Fruit fly (Drosophila melanogaster) whole organism, embryonic: ENCODE data around the gene arm.

Source experiments
- Ada2b ChIP-seq: fragments of 200-800 bp; sonication (Bioruptor generic); IDR thresholded peaks from 2 replicates; pipeline ENCODE4 v1.3.6; 2022; ENCODE audit warnings: missing biosample characterization, missing genetic modification characterization
- Asciz ChIP-seq: fragments of 200-800 bp; sonication (Bioruptor generic); optimal IDR thresholded peaks from 2 replicates; lab custom pipeline; 2017; ENCODE audit warnings: missing biosample characterization, mild to moderate bottlenecking, missing genetic modification characterization, missing genetic modification reagents
- Atf6 ChIP-seq: fragments of 200-800 bp; sonication (Bioruptor generic); IDR thresholded peaks from 2 replicates; pipeline ENCODE4 v1.3.6; 2022; ENCODE audit warnings: missing biosample characterization, missing genetic modification characterization
- Bgb ChIP-seq: fragments of 200-800 bp; sonication (Bioruptor generic); IDR thresholded peaks from 2 replicates; pipeline ENCODE4 v1.3.6; 2022; ENCODE audit warnings: missing biosample characterization, missing genetic modification characterization; ENCODE audit not compliant: partially characterized antibody
- Blimp-1 ChIP-seq: fragments of 200-800 bp; sonication (Bioruptor generic); optimal IDR thresholded peaks from 3 replicates; lab custom pipeline; 2018; ENCODE audit warnings: missing biosample characterization, missing genetic modification characterization, mild to moderate bottlenecking, moderate library complexity, missing genetic modification reagents
- CG1024 ChIP-seq: fragments of 200-800 bp; sonication (Bioruptor generic); IDR thresholded peaks from 2 replicates; pipeline ENCODE4 v1.3.6; 2022; ENCODE audit warnings: missing biosample characterization, missing genetic modification characterization
- CG11456 ChIP-seq: fragments of 200-800 bp; sonication (Bioruptor generic); IDR thresholded peaks from 3 replicates; pipeline ENCODE4 v1.3.6; 2022; ENCODE audit warnings: missing biosample characterization, missing genetic modification characterization
- CG12391 ChIP-seq: fragments of 200-800 bp; sonication (Bioruptor generic); optimal IDR thresholded peaks from 3 replicates; lab custom pipeline; 2018; ENCODE audit warnings: missing biosample characterization, mild to moderate bottlenecking, missing genetic modification characterization, moderate library complexity
- CG15269 ChIP-seq: fragments of 200-800 bp; sonication (Bioruptor generic); optimal IDR thresholded peaks from 2 replicates; lab custom pipeline; 2018; ENCODE audit warnings: missing biosample characterization, mild to moderate bottlenecking, missing genetic modification characterization, moderate library complexity
- CG16779 ChIP-seq: fragments of 200-800 bp; sonication (Bioruptor generic); IDR thresholded peaks from 2 replicates; pipeline ENCODE4 v1.3.6; 2022; ENCODE audit warnings: missing biosample characterization, missing genetic modification characterization
- CG17568 ChIP-seq: fragments of 200-800 bp; sonication (Bioruptor generic); optimal IDR thresholded peaks from 2 replicates; lab custom pipeline; 2018; ENCODE audit warnings: missing biosample characterization, mild to moderate bottlenecking, missing genetic modification characterization, moderate library complexity
- CG18011 ChIP-seq: fragments of 200-800 bp; sonication (Bioruptor generic); optimal IDR thresholded peaks from 2 replicates; lab custom pipeline; 2017; ENCODE audit warnings: missing biosample characterization, missing genetic modification characterization, mild to moderate bottlenecking, moderate library complexity, missing genotype
- CG18476 ChIP-seq: fragments of 200-800 bp; sonication (Bioruptor generic); optimal IDR thresholded peaks from 2 replicates; lab custom pipeline; 2016; ENCODE audit warnings: missing biosample characterization, mild to moderate bottlenecking, missing genetic modification characterization
- CG2116 ChIP-seq: fragments of 200-800 bp; sonication (Bioruptor generic); optimal IDR thresholded peaks from 3 replicates; lab custom pipeline; 2018; ENCODE audit warnings: missing biosample characterization, mild to moderate bottlenecking, missing genetic modification characterization
- CG2712 ChIP-seq: fragments of 200-800 bp; optimal IDR thresholded peaks from 3 replicates; lab custom pipeline; 2019; ENCODE audit warnings: missing biosample characterization, mild to moderate bottlenecking, missing genetic modification characterization, moderate library complexity
- CG32772 ChIP-seq: fragments of 200-800 bp; sonication (Bioruptor generic); IDR thresholded peaks from 2 replicates; pipeline ENCODE4 v1.3.6; 2022; ENCODE audit warnings: missing biosample characterization, missing genetic modification characterization
- CG34224 ChIP-seq: fragments of 200-800 bp; sonication (Bioruptor generic); IDR thresholded peaks from 3 replicates; pipeline ENCODE4 v1.3.6; 2022; ENCODE audit warnings: missing biosample characterization, missing genetic modification characterization; ENCODE audit not compliant: partially characterized antibody
- CG3847 ChIP-seq: fragments of 200-800 bp; sonication (Bioruptor generic); IDR thresholded peaks from 2 replicates; pipeline ENCODE4 v1.3.6; 2022; ENCODE audit warnings: missing biosample characterization, missing genetic modification characterization
- CG4617 ChIP-seq: fragments of 200-800 bp; sonication (Bioruptor generic); optimal IDR thresholded peaks from 3 replicates; lab custom pipeline; 2016; ENCODE audit warnings: missing biosample characterization, missing genetic modification characterization, borderline replicate concordance
- CG4730 ChIP-seq: fragments of 200-800 bp; sonication (Bioruptor generic); IDR thresholded peaks from 2 replicates; pipeline ENCODE4 v1.3.6; 2022; ENCODE audit warnings: missing biosample characterization, missing genetic modification characterization
- CG6854 ChIP-seq: fragments of 200-800 bp; sonication (Bioruptor generic); optimal IDR thresholded peaks from 3 replicates; lab custom pipeline; 2017; ENCODE audit warnings: missing biosample characterization, mild to moderate bottlenecking, missing genetic modification characterization
- CG7786 ChIP-seq: fragments of 200-800 bp; sonication (Bioruptor generic); optimal IDR thresholded peaks from 2 replicates; lab custom pipeline; 2016; ENCODE audit warnings: missing biosample characterization, missing genetic modification characterization
- CoRest ChIP-seq: fragments of 200-800 bp; sonication (Bioruptor generic); optimal IDR thresholded peaks from 3 replicates; lab custom pipeline; 2018; ENCODE audit warnings: missing biosample characterization, mild to moderate bottlenecking, missing genetic modification characterization, moderate library complexity
- Dll ChIP-seq: fragments of 200-800 bp; sonication (Bioruptor generic); IDR thresholded peaks from 4 replicates; pipeline ENCODE4 v1.3.6; 2022; ENCODE audit warnings: missing biosample characterization, missing genetic modification characterization; ENCODE audit not compliant: partially characterized antibody
- GATAe ChIP-seq: fragments of 200-800 bp; sonication (Bioruptor generic); conservative IDR thresholded peaks from 2 replicates; pipeline ENCODE4 v1.3.6; 2022; ENCODE audit warnings: missing biosample characterization, missing genetic modification characterization
- Hr51 ChIP-seq, 2 experiments: fragments of 200-800 bp; sonication (Bioruptor generic); optimal IDR thresholded peaks; 2 replicates in 1 of 2; 3 replicates in 1 of 2; lab custom pipeline; 2016 to 2018; ENCODE audit warnings: missing biosample characterization in 2 of 2, missing genetic modification characterization in 2 of 2, mild to moderate bottlenecking in 1 of 2, moderate library complexity in 1 of 2
- MTF-1 ChIP-seq: fragments of 200-800 bp; sonication (Bioruptor generic); optimal IDR thresholded peaks from 2 replicates; lab custom pipeline; 2018; ENCODE audit warnings: missing biosample characterization, mild to moderate bottlenecking, missing genetic modification characterization, borderline replicate concordance
- Med ChIP-seq: fragments of 200-800 bp; sonication (Bioruptor generic); peaks from one replicate; lab custom pipeline; 2016; ENCODE audit warnings: missing biosample characterization, missing genetic modification characterization, mild to moderate bottlenecking, inconsistent platforms, moderate library complexity
- Scr ChIP-seq: fragments of 200-800 bp; sonication (Bioruptor generic); IDR thresholded peaks from 2 replicates; pipeline ENCODE4 v1.3.6; 2022; ENCODE audit warnings: missing biosample characterization, missing genetic modification characterization; ENCODE audit not compliant: partially characterized antibody
- Taf1 ChIP-seq: fragments of 200-800 bp; sonication (Bioruptor generic); IDR thresholded peaks from 2 replicates; pipeline ENCODE4 v1.3.6; 2022; ENCODE audit warnings: missing biosample characterization, missing genetic modification characterization
- Vsx1 ChIP-seq: fragments of 200-800 bp; sonication (Bioruptor generic); optimal IDR thresholded peaks from 2 replicates; lab custom pipeline; 2017; ENCODE audit warnings: missing biosample characterization, mild to moderate bottlenecking, missing genetic modification characterization, missing genetic modification reagents
- ash1 ChIP-seq: fragments of 200-800 bp; sonication (Bioruptor generic); optimal IDR thresholded peaks from 2 replicates; lab custom pipeline; 2018; ENCODE audit warnings: missing biosample characterization, mild to moderate bottlenecking, missing genetic modification characterization
- bowl ChIP-seq: fragments of 200-800 bp; sonication (Bioruptor generic); IDR thresholded peaks from 2 replicates; pipeline ENCODE4 v1.3.6; 2022; ENCODE audit warnings: missing biosample characterization, missing genetic modification characterization
- btn ChIP-seq: fragments of 200-800 bp; sonication (Bioruptor generic); optimal IDR thresholded peaks from 2 replicates; lab custom pipeline; 2016; ENCODE audit warnings: missing biosample characterization, missing genetic modification characterization
- chm ChIP-seq: fragments of 200-800 bp; sonication (Bioruptor generic); IDR thresholded peaks from 2 replicates; pipeline ENCODE4 v1.3.6; 2022; ENCODE audit warnings: missing biosample characterization, missing genetic modification characterization
- eve ChIP-seq, 2 experiments: fragments of >200 bp; optimal IDR thresholded peaks; 2 replicates each; lab custom pipeline; 2017; ENCODE audit warnings: missing biosample characterization in 2 of 2, missing genetic modification characterization in 2 of 2
- fd3F ChIP-seq: fragments of 200-800 bp; sonication (Bioruptor generic); optimal IDR thresholded peaks from 2 replicates; lab custom pipeline; 2018; ENCODE audit warnings: missing biosample characterization, mild to moderate bottlenecking, missing genetic modification characterization, moderate library complexity
- gfzf ChIP-seq: fragments of 200-800 bp; sonication (Bioruptor generic); optimal IDR thresholded peaks from 2 replicates; lab custom pipeline; 2016; ENCODE audit warnings: missing biosample characterization, mild to moderate bottlenecking, missing genetic modification characterization, moderate library complexity
- hkb ChIP-seq, 2 experiments: fragments of 200-800 bp in 1 of 2; fragments of >200 bp in 1 of 2; sonication (Bioruptor generic) in 1 of 2; IDR thresholded peaks in 1 of 2; optimal IDR thresholded peaks in 1 of 2; 2 replicates each; pipeline versions ENCODE4 v1.3.6 to Lab custom; 2017 to 2022; ENCODE audit warnings: missing biosample characterization in 1 of 2, missing genetic modification characterization in 1 of 2
- onecut ChIP-seq: fragments of 200-800 bp; sonication (Bioruptor generic); IDR thresholded peaks from 2 replicates; pipeline ENCODE4 v1.3.6; 2022; ENCODE audit warnings: missing biosample characterization, missing genetic modification characterization
- peb ChIP-seq: fragments of 200-800 bp; sonication (Bioruptor generic); IDR thresholded peaks from 2 replicates; pipeline ENCODE4 v1.3.6; 2022; ENCODE audit warnings: missing biosample characterization, missing genetic modification characterization
- pho ChIP-seq: fragments of 200-800 bp; sonication (Bioruptor generic); optimal IDR thresholded peaks from 2 replicates; lab custom pipeline; 2016; ENCODE audit warnings: missing biosample characterization, missing genetic modification characterization
- pnt ChIP-seq: fragments of 200-800 bp; sonication (Bioruptor generic); optimal IDR thresholded peaks from 3 replicates; lab custom pipeline; 2016; ENCODE audit warnings: missing biosample characterization, missing genetic modification characterization
- ranshi ChIP-seq: fragments of 200-800 bp; sonication (Bioruptor generic); IDR thresholded peaks from 2 replicates; pipeline ENCODE4 v1.3.6; 2022; ENCODE audit warnings: missing biosample characterization, missing genetic modification characterization
- sd ChIP-seq: fragments of 200-800 bp; sonication (Bioruptor generic); optimal IDR thresholded peaks from 3 replicates; lab custom pipeline; 2018; ENCODE audit warnings: missing biosample characterization, mild to moderate bottlenecking, missing genetic modification characterization, moderate library complexity
- sna ChIP-seq: fragments of 200-800 bp; sonication (Bioruptor generic); IDR thresholded peaks from 2 replicates; pipeline ENCODE4 v1.3.6; 2022; ENCODE audit warnings: missing biosample characterization, missing genetic modification characterization; ENCODE audit not compliant: partially characterized antibody
- toy ChIP-seq: fragments of 200-800 bp; sonication (Bioruptor generic); IDR thresholded peaks from 2 replicates; pipeline ENCODE4 v1.3.6; 2022; ENCODE audit warnings: missing biosample characterization, missing genetic modification characterization
- trem ChIP-seq: fragments of 200-800 bp; optimal IDR thresholded peaks from 3 replicates; lab custom pipeline; 2019; ENCODE audit warnings: missing biosample characterization, mild to moderate bottlenecking, missing genetic modification characterization, moderate library complexity
- vvl ChIP-seq: fragments of 200-800 bp; sonication (Bioruptor generic); IDR thresholded peaks from 2 replicates; pipeline ENCODE4 v1.3.6; 2022; ENCODE audit warnings: missing biosample characterization, missing genetic modification characterization

The arm gene

DNA sequence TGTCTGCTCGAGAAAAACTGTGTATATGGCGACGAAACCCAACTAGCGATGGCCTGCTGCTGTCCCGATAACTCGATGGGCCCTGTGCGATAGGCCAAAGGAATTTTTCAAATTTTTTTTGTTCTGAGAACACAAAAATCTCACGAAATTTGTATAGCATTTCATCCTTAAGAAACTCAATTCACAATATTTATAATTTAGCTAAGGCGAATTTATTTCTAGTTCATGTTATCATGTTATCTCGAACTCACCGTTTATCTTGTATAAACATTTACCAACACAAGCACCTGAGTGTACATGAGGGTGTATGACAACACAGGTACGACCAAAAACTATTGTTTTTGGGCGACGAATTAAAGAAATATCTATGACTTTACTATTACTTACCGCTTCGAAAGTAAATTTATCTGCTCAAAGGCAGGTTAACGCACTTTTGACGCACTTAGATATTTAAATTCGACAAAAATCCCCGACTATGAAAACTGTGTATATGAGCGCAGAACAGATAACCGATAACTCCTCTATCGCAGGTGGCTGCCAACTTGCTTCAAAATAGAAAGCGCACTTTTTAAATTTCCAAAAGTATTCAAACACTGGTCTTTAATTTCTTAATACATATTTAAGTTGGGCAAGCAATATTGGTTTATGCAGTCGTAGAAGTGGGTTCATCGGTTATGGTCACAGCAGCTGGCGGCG is at the start of gene arm (continued):
- no peak for TF ChIP-seq ash1 (GFP tag; lab: Kevin White, UChicago)
- TF ChIP-seq CG4730 (GFP tag; lab: Robert Waterston, UW), result no peak
- TF ChIP-seq toy (GFP tag; lab: Robert Waterston, UW), result no peak
- TF ChIP-seq CG34224 (GFP tag; lab: Robert Waterston, UW), result no peak
- TF ChIP-seq CG15269 (tag; lab: Kevin White, UChicago), result no peak
- no peak for TF ChIP-seq hkb (optimal IDR thresholded peaks at IDR 0.05; lab: Kevin White, UChicago)
- TF ChIP-seq hkb (GFP tag; IDR thresholded peaks at IDR 0.05; lab: Robert Waterston, UW), result no peak
- no peak for TF ChIP-seq CG2712 (tag; lab: Kevin White, UChicago)
- no peak for TF ChIP-seq CG7786 (GFP tag; lab: Kevin White, UChicago)
- no peak for TF ChIP-seq CG17568 (GFP tag; lab: Kevin White, UChicago)
- no peak for TF ChIP-seq sd (tag; lab: Kevin White, UChicago)
- TF ChIP-seq CG4617 (GFP tag; lab: Kevin White, UChicago), result peak; percentile 19
- peak; percentile 98 for TF ChIP-seq trem (tag; lab: Kevin White, UChicago)
- no peak for TF ChIP-seq bowl (GFP tag; lab: Robert Waterston, UW)
- no peak for TF ChIP-seq peb (GFP tag; lab: Robert Waterston, UW)
- no peak for TF ChIP-seq GATAe
- no peak for TF ChIP-seq pho (GFP tag; lab: Kevin White, UChicago)
- peak; percentile 4 for TF ChIP-seq CoRest
- no peak for TF ChIP-seq vvl (GFP tag; lab: Robert Waterston, UW)
- TF ChIP-seq CG2116, result peak; percentile 11
- TF ChIP-seq CG32772 (GFP tag; lab: Robert Waterston, UW), result no peak
- no peak for TF ChIP-seq CG16779 (GFP tag; lab: Robert Waterston, UW)
- TF ChIP-seq Taf1 (GFP tag; lab: Robert Waterston, UW), result no peak
- TF ChIP-seq CG1024 (GFP tag; lab: Robert Waterston, UW), result no peak
- TF ChIP-seq gfzf, result peak; percentile 16
- no peak for TF ChIP-seq Bgb (GFP tag; lab: Robert Waterston, UW)
- no peak for TF ChIP-seq Blimp-1 (GFP tag; lab: Kevin White, UChicago)
- TF ChIP-seq onecut (GFP tag; lab: Robert Waterston, UW), result no peak
- TF ChIP-seq CG6854 (GFP tag; lab: Kevin White, UChicago), result no peak
- no peak for TF ChIP-seq eve (GFP tag; optimal IDR thresholded peaks at IDR 0.05; lab: Kevin White, UChicago)
- TF ChIP-seq Ada2b (GFP tag; lab: Robert Waterston, UW), result no peak
- TF ChIP-seq CG12391, result no peak
- TF ChIP-seq MTF-1 (GFP tag; lab: Kevin White, UChicago), result no peak
- TF ChIP-seq Med (GFP tag; lab: Kevin White, UChicago), result peak; percentile 20
- TF ChIP-seq btn (GFP tag; lab: Kevin White, UChicago), result no peak
- TF ChIP-seq Dll (GFP tag; lab: Robert Waterston, UW), result 0 out of 4 replicates have a peak, but pooled peaks have one; percentile 35
- TF ChIP-seq Atf6 (GFP tag; lab: Robert Waterston, UW), result no peak
- TF ChIP-seq CG3847 (GFP tag; lab: Robert Waterston, UW), result 0 out of 2 replicates have a peak, but pooled peaks have one; percentile 10
- TF ChIP-seq Asciz (GFP tag; lab: Kevin White, UChicago), result no peak
- no peak for TF ChIP-seq CG18476 (GFP tag; lab: Kevin White, UChicago)
- no peak for TF ChIP-seq chm (GFP tag; lab: Robert Waterston, UW)
- TF ChIP-seq Vsx1, result no peak
- TF ChIP-seq fd3F (GFP tag; lab: Kevin White, UChicago), result no peak
- TF ChIP-seq pnt (GFP tag; lab: Kevin White, UChicago), result no peak
- TF ChIP-seq CG18011, result no peak
- TF ChIP-seq CG11456 (GFP tag; lab: Robert Waterston, UW), result no peak
- TF ChIP-seq Scr (GFP tag; lab: Robert Waterston, UW), result no peak
- TF ChIP-seq Hr51 (GFP tag; optimal IDR thresholded peaks at IDR 0.05; lab: Kevin White, UChicago), result no peak
- TF ChIP-seq ranshi (GFP tag; lab: Robert Waterston, UW), result no peak
- TF ChIP-seq sna (GFP tag; lab: Robert Waterston, UW), result no peak
